Worm (Caenorhabditis elegans) whole organism, late embryonic: ENCODE data around the gene srd-28.

Experiments used
- F13H6.1 ChIP-seq: sonication (generic microtip); optimal IDR thresholded peaks from 2 replicates; lab custom pipeline; 2016; ENCODE audit warnings: missing genetic modification characterization, missing compliant biosample characterization
- K02D7.2 ChIP-seq: sonication (generic microtip); optimal IDR thresholded peaks from 2 replicates; lab custom pipeline; 2017; ENCODE audit warnings: mild to moderate bottlenecking, missing genetic modification characterization, missing compliant biosample characterization
- T23F11.4 ChIP-seq: fragments of 200-800 bp; sonication (Bioruptor generic); optimal IDR thresholded peaks from 2 replicates; lab custom pipeline; 2018; ENCODE audit warnings: mild to moderate bottlenecking, missing genetic modification characterization, missing compliant biosample characterization
- ceh-19 ChIP-seq: fragments of 200-800 bp; sonication (Bioruptor generic); optimal IDR thresholded peaks from 2 replicates; lab custom pipeline; 2018; ENCODE audit warnings: mild to moderate bottlenecking, missing genetic modification characterization, missing compliant biosample characterization
- ceh-2 ChIP-seq: sonication (generic microtip); optimal IDR thresholded peaks from 2 replicates; lab custom pipeline; 2016; ENCODE audit warnings: missing genotype, missing genetic modification characterization, missing compliant biosample characterization
- ceh-22 ChIP-seq: sonication (generic microtip); optimal IDR thresholded peaks from 2 replicates; lab custom pipeline; 2017; ENCODE audit warnings: missing biosample characterization, missing genetic modification characterization
- ceh-24 ChIP-seq: sonication (generic microtip); optimal IDR thresholded peaks from 2 replicates; lab custom pipeline; 2016; ENCODE audit warnings: mild to moderate bottlenecking, missing genetic modification characterization, missing compliant biosample characterization
- ceh-48 ChIP-seq: sonication (generic microtip); optimal IDR thresholded peaks from 2 replicates; lab custom pipeline; 2016; ENCODE audit warnings: missing genetic modification characterization, inconsistent platforms, missing compliant biosample characterization
- ceh-9 ChIP-seq: sonication (generic microtip); optimal IDR thresholded peaks from 2 replicates; lab custom pipeline; 2016; ENCODE audit warnings: mild to moderate bottlenecking, missing genetic modification characterization, inconsistent platforms, missing compliant biosample characterization
- dve-1 ChIP-seq: sonication (generic microtip); optimal IDR thresholded peaks from 2 replicates; lab custom pipeline; 2017; ENCODE audit warnings: antibody characterized with exemption, mild to moderate bottlenecking, missing genetic modification characterization, missing compliant biosample characterization
- elt-2 ChIP-seq: sonication (generic microtip); optimal IDR thresholded peaks from 2 replicates; lab custom pipeline; 2016; ENCODE audit warnings: missing genetic modification reagents, missing genetic modification characterization, missing compliant biosample characterization
- elt-4 ChIP-seq: sonication (generic microtip); optimal IDR thresholded peaks from 2 replicates; lab custom pipeline; 2016; ENCODE audit warnings: missing genetic modification characterization, missing compliant biosample characterization
- ets-4 ChIP-seq: sonication (generic microtip); optimal IDR thresholded peaks from 2 replicates; lab custom pipeline; 2016; ENCODE audit warnings: missing genetic modification characterization, missing compliant biosample characterization
- eyg-1 ChIP-seq: sonication (generic microtip); optimal IDR thresholded peaks from 2 replicates; lab custom pipeline; 2016; ENCODE audit warnings: missing genotype, missing genetic modification characterization, missing compliant biosample characterization
- fkh-10 ChIP-seq: fragments of 150-350 bp; optimal IDR thresholded peaks from 2 replicates; lab custom pipeline; 2014; ENCODE audit warnings: missing biosample characterization, missing genetic modification reagents, missing genetic modification characterization
- fkh-6 ChIP-seq: sonication (generic microtip); optimal IDR thresholded peaks from 2 replicates; lab custom pipeline; 2016; ENCODE audit warnings: missing genetic modification characterization, missing compliant biosample characterization
- gmeb-2 ChIP-seq: sonication (generic microtip); optimal IDR thresholded peaks from 2 replicates; lab custom pipeline; 2016; ENCODE audit warnings: missing genetic modification characterization, inconsistent platforms, missing compliant biosample characterization
- hlh-13 ChIP-seq: fragments of 200-800 bp; sonication (Bioruptor generic); optimal IDR thresholded peaks from 2 replicates; lab custom pipeline; 2018; ENCODE audit warnings: mild to moderate bottlenecking, missing genetic modification characterization, missing compliant biosample characterization
- hlh-15 ChIP-seq: sonication (generic microtip); optimal IDR thresholded peaks from 2 replicates; lab custom pipeline; 2016; ENCODE audit warnings: missing genetic modification characterization, missing compliant biosample characterization
- hlh-30 ChIP-seq: sonication (generic microtip); optimal IDR thresholded peaks from 2 replicates; lab custom pipeline; 2017; ENCODE audit warnings: antibody characterized with exemption, missing genetic modification characterization, missing compliant biosample characterization; ENCODE audit not compliant: insufficient read depth
- mec-3 ChIP-seq: sonication (generic microtip); optimal IDR thresholded peaks from 2 replicates; lab custom pipeline; 2016; ENCODE audit warnings: borderline replicate concordance, missing genetic modification characterization, missing compliant biosample characterization
- nfya-1 ChIP-seq: sonication (generic microtip); optimal IDR thresholded peaks from 2 replicates; lab custom pipeline; 2017; ENCODE audit warnings: missing genetic modification characterization, mild to moderate bottlenecking, missing compliant biosample characterization, antibody characterized with exemption, moderate library complexity
- nhr-232 ChIP-seq: sonication (generic microtip); optimal IDR thresholded peaks from 2 replicates; lab custom pipeline; 2016; ENCODE audit warnings: missing genetic modification characterization, missing compliant biosample characterization
- npax-4 ChIP-seq: sonication (generic microtip); optimal IDR thresholded peaks from 2 replicates; lab custom pipeline; 2016; ENCODE audit warnings: missing genetic modification characterization, missing compliant biosample characterization
- odd-2 ChIP-seq: sonication (generic microtip); optimal IDR thresholded peaks from 2 replicates; lab custom pipeline; 2017; ENCODE audit warnings: antibody characterized with exemption, mild to moderate bottlenecking, missing genetic modification characterization, missing compliant biosample characterization
- pag-3 ChIP-seq: sonication (generic microtip); optimal IDR thresholded peaks from 2 replicates; lab custom pipeline; 2016; ENCODE audit warnings: missing compliant biosample characterization, missing genetic modification characterization, borderline replicate concordance
- ref-2 ChIP-seq: sonication (generic microtip); optimal IDR thresholded peaks from 2 replicates; lab custom pipeline; 2016; ENCODE audit warnings: missing genetic modification characterization, missing compliant biosample characterization
- sox-2 ChIP-seq: fragments of 200-800 bp; sonication (Bioruptor generic); IDR thresholded peaks from 2 replicates; pipeline ENCODE4 v1.3.6; 2022; ENCODE audit warnings: missing genetic modification reagents, missing genetic modification characterization, missing compliant biosample characterization
- syd-9 ChIP-seq: sonication (generic microtip); optimal IDR thresholded peaks from 2 replicates; lab custom pipeline; 2016; ENCODE audit warnings: mild to moderate bottlenecking, missing genetic modification characterization, moderate library complexity, missing compliant biosample characterization
- ttx-3 ChIP-seq: sonication (generic microtip); optimal IDR thresholded peaks from 2 replicates; lab custom pipeline; 2016; ENCODE audit warnings: missing genetic modification reagents, missing genetic modification characterization, missing compliant biosample characterization
- ztf-16 ChIP-seq: sonication (generic microtip); optimal IDR thresholded peaks from 2 replicates; lab custom pipeline; 2017; ENCODE audit warnings: missing genetic modification characterization, missing compliant biosample characterization

srd-28 gene

DNA sequence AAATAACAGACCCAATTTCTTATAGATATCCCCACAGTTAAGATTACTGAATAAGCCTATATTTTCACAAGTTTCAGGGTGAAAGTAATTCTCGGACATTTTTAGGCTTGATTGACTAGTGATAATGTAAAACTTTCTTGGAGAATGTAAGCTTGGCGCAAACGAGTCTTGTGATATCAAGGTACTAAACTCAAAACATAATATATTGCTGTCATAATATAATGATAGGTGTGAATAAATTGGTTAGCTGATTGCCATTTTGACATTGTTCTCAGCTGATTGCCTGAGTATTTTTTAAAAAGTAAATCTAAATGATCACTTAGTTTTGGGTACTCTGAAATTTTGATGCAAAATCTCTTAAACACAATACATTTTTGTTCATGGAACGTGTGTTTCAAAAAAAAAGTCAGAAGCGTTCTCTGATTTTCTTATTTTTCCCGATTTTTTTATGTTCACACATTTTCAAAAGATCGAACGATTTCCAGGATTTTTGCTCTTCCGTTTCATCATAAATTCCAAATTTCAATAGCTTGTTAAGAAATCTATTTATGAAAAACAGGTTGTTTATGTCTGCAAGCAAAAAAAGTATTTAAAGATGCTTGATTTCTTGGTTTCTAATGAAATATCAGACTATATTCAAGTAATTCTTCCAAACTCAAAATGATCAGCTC, 31.0 kb downstream of the srd-28 start, which contains the start of the genes srw-19 and srx-51:
Gene srw-19 (minus strand): TSS at position 101 of the 671 bp plus-strand sequence.
Gene srx-51 (plus strand): TSS at position 621 of the 671 bp plus-strand sequence.
- TF ChIP-seq ceh-22 (no peak), ceh-2 (tag; lab: Kevin White, UChicago) (no peak), sox-2 (GFP tag; lab: Robert Waterston, UW) (no peak), ceh-19 (GFP tag; lab: Kevin White, UChicago) (no peak), ets-4 (tag; lab: Kevin White, UChicago) (no peak), ceh-48 (tag; lab: Kevin White, UChicago) (no peak)

ce11 chrV:15285984-15286383, 35.6 kb downstream of the srd-28 start:
- TF ChIP-seq elt-2 (peak; percentile 57), nfya-1 (tag; lab: Kevin White, UChicago) (no peak)

DNA sequence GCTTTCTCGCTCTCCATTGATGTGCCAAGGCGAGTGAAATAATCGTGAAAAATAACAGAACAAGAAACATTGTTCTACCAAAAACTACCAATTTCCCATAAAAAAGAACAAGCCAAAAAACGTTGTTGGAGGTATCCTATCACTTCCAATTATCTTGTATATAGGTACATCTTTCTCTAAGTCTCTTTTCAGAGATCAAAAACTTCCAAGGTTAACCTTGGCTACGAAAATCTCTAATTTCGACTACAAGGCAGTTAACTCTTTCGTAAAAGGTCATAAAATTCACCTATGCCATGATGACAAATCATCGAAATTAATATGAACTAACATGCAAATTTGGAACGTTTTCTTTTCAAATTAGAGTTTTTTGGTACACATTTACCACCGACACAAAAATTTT, 37.5 kb downstream of the srd-28 start, which contains the start of gene cyp-34A1:
Gene cyp-34A1 (minus strand): TSS at position 101 of the 400 bp plus-strand sequence.
- TF ChIP-seq hlh-15 (tag; lab: Kevin White, UChicago) (no peak), ztf-16 (tag; lab: Kevin White, UChicago) (no peak), ref-2 (tag; lab: Kevin White, UChicago) (no peak), fkh-6 (tag; lab: Kevin White, UChicago) (no peak), hlh-30 (tag; lab: Kevin White, UChicago) (no peak), dve-1 (no peak), ceh-24 (tag; lab: Kevin White, UChicago) (no peak), ceh-22 (no peak), hlh-13 (GFP tag; lab: Kevin White, UChicago) (no peak), fkh-10 (GFP tag; lab: Kevin White, UChicago) (no peak), K02D7.2 (tag; lab: Kevin White, UChicago) (no peak)

DNA sequence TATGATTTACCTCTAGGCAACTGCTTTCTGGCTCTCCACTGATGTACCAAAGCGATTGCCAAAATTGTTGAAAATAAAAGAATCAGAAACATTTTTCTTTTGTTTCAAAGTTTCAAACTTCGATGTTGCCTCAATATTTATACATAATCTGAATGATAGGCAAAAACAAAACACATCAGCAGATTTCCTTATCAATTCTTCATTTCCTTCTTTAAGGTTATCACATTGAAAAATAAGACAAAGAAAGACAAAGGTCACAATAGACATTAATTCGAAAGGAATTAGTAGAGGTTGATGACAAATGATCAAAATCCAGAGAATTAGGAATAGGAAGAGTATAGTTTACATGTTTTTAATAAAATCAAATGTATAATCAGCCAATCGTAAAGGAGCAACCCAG, 40.6 kb downstream of the srd-28 start, which contains the start of gene cyp-34A2:
Gene cyp-34A2 (minus strand): TSS at position 101 of the 400 bp plus-strand sequence.
- no peak for TF ChIP-seq ceh-9
- TF ChIP-seq gmeb-2 (tag; lab: Kevin White, UChicago): no peak
- no peak for TF ChIP-seq fkh-6 (tag; lab: Kevin White, UChicago)
- no peak for TF ChIP-seq ttx-3 (tag; lab: Kevin White, UChicago)
- TF ChIP-seq F13H6.1 (tag; lab: Kevin White, UChicago): no peak
- no peak for TF ChIP-seq eyg-1 (tag; lab: Kevin White, UChicago)
- no peak for TF ChIP-seq fkh-10 (GFP tag; lab: Kevin White, UChicago)
- TF ChIP-seq elt-2: no peak

ce11 chrV:15293865-15294264, 43.5 kb downstream of the srd-28 start, which contains the start of gene str-96:
str-96 (minus strand) TSS chrV:15293965.
- no peak for TF ChIP-seq T23F11.4
- no peak for TF ChIP-seq pag-3 (tag; lab: Kevin White, UChicago)
- no peak for TF ChIP-seq npax-4
- no peak for TF ChIP-seq elt-2
- no peak for TF ChIP-seq odd-2
- TF ChIP-seq nhr-232: no peak
- TF ChIP-seq mec-3 (tag; lab: Kevin White, UChicago): no peak
- no peak for TF ChIP-seq F13H6.1 (tag; lab: Kevin White, UChicago)
- no peak for TF ChIP-seq elt-4 (tag; lab: Kevin White, UChicago)

DNA sequence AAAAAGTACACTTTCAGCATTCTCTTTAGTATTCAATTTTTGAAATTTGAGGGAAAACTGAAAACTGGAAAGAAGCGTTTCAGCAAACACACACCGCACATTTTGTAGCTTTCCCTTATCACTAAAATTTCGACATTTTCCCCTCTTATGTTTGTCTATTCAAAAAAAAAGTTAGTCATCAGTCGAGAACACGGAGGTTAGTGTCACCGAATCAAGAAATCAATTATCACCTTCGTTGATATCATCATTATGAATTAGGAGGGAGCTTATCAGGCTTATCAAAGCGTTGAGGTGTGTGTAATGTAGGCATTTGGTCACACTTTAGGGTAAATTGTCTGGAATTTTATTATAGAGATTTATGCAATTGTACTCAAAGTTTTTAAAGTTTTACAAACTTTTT, 48.2 kb downstream of the srd-28 start, which contains the start of gene cpr-3:
Gene cpr-3 (minus strand): TSS at position 104 of the 400 bp plus-strand sequence.
- peak; percentile 66 for TF ChIP-seq elt-2
- no peak for TF ChIP-seq syd-9 (tag; lab: Kevin White, UChicago)
